Fruit fly (Drosophila melanogaster): Measurements from ENCODE around the gene ranshi.

The ranshi gene

DNA sequence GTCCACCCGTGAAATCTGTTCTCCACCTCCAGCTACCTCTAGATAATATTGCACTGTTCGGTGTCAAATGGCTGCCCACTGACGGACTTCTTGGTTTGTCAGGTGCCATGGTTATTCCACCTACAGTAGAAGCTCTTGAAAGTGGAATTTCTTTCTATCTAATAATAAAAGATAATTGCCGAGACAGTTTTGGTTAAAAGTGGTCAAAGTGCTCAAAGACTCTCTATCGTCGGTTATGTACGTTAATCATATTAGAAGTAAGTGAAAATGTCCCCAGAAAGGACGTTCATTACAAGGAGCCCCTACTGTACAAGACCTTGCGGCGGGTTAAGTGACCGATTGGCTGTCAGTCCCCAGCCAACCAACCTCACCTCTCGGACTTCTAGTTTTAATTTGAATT lies 14.7 kb upstream of the ranshi start (continued):
- TF ChIP-seq Med (GFP tag) = peak; percentile 52
- no peak for TF ChIP-seq D19B (GFP tag; optimal IDR thresholded peaks at IDR 0.05)
- TF ChIP-seq HLH3B (GFP tag; IDR thresholded peaks at IDR 0.05) = peak; percentile 57; the same call in 1 of the 2 replicates
- no peak for TF ChIP-seq CG17186 (GFP tag; optimal IDR thresholded peaks at IDR 0.05)
- TF ChIP-seq E2f2 (GFP tag; IDR thresholded peaks at IDR 0.05) = 0 out of 2 replicates have a peak, but pooled peaks have one; percentile 31
- no peak for TF ChIP-seq CG13775 (GFP tag; optimal IDR thresholded peaks at IDR 0.05)
- peak; percentile 9 for TF ChIP-seq CG10543 (GFP tag; optimal IDR thresholded peaks at IDR 0.05)
- no peak for TF ChIP-seq inv (GFP tag; IDR thresholded peaks at IDR 0.05; ENCODE audit: partially characterized antibody)
- TF ChIP-seq Rx (GFP tag; IDR thresholded peaks at IDR 0.05) = no peak
- TF ChIP-seq CG2120 (GFP tag; optimal IDR thresholded peaks at IDR 0.05) = peak; percentile 63
- TF ChIP-seq Dbx (GFP tag; IDR thresholded peaks at IDR 0.05) = no peak
- no peak for TF ChIP-seq pros (GFP tag; optimal IDR thresholded peaks at IDR 0.05)
- TF ChIP-seq Hsf (GFP tag; optimal IDR thresholded peaks at IDR 0.05) = peak; percentile 46
- no peak for TF ChIP-seq B-H2 (GFP tag; optimal IDR thresholded peaks at IDR 0.05)
- no peak for TF ChIP-seq tll (GFP tag; optimal IDR thresholded peaks at IDR 0.05)
- no peak for TF ChIP-seq sc (optimal IDR thresholded peaks at IDR 0.05)
- TF ChIP-seq sc (GFP tag; optimal IDR thresholded peaks at IDR 0.05) = no peak
- TF ChIP-seq CG18764 (GFP tag; optimal IDR thresholded peaks at IDR 0.05) = peak; percentile 7
- no peak for TF ChIP-seq CG15514 (GFP tag; optimal IDR thresholded peaks at IDR 0.05)
- no peak for TF ChIP-seq Deaf1 (tag; optimal IDR thresholded peaks at IDR 0.05)
- no peak for TF ChIP-seq zen2 (GFP tag; IDR thresholded peaks at IDR 0.05; ENCODE audit: partially characterized antibody)
- no peak for TF ChIP-seq HLHmδ (GFP tag; optimal IDR thresholded peaks at IDR 0.05)
- TF ChIP-seq cwo (GFP tag; optimal IDR thresholded peaks at IDR 0.05) = no peak
- no peak for TF ChIP-seq D19A (tag; optimal IDR thresholded peaks at IDR 0.05)
- TF ChIP-seq trh (GFP tag; optimal IDR thresholded peaks at IDR 0.05) = no peak
- TF ChIP-seq CG31388 (GFP tag; optimal IDR thresholded peaks at IDR 0.05) = no peak
- no peak for TF ChIP-seq Dip2 (GFP tag; IDR thresholded peaks at IDR 0.05)
- no peak for TF ChIP-seq sim (GFP tag; IDR thresholded peaks at IDR 0.05)
- 0 out of 3 replicates have a peak, but pooled peaks have one; percentile 21 for TF ChIP-seq H15 (GFP tag; IDR thresholded peaks at IDR 0.05)
- TF ChIP-seq NC2α (GFP tag; optimal IDR thresholded peaks at IDR 0.05) = no peak
- peak; percentile 58 for TF ChIP-seq Antp (GFP tag; optimal IDR thresholded peaks at IDR 0.05)
- TF ChIP-seq Spps (tag; optimal IDR thresholded peaks at IDR 0.05) = no peak
- TF ChIP-seq Ssrp (tag; optimal IDR thresholded peaks at IDR 0.05) = peak; percentile 25
- TF ChIP-seq CG6272 (GFP tag; IDR thresholded peaks at IDR 0.05) = no peak
- no peak for TF ChIP-seq Sin3A (optimal IDR thresholded peaks at IDR 0.05)
- TF ChIP-seq NFAT (GFP tag; IDR thresholded peaks at IDR 0.05) = no peak
- TF ChIP-seq fd96Cb (tag; optimal IDR thresholded peaks at IDR 0.05) = no peak
- no peak for TF ChIP-seq CG10959 (GFP tag; IDR thresholded peaks at IDR 0.05)
- no peak for TF ChIP-seq pb (GFP tag; optimal IDR thresholded peaks at IDR 0.05)
- no peak for TF ChIP-seq CG8290 (GFP tag; optimal IDR thresholded peaks at IDR 0.05)
- peak in 1 of 2 experiments; percentile 23 for TF ChIP-seq CG8290 (tag; optimal IDR thresholded peaks at IDR 0.05)
- TF ChIP-seq nerfin-2 (GFP tag; IDR thresholded peaks at IDR 0.05; ENCODE audit: partially characterized antibody) = no peak
- no peak for TF ChIP-seq Kr (GFP tag; optimal IDR thresholded peaks at IDR 0.05)
- TF ChIP-seq unpg (GFP tag; optimal IDR thresholded peaks at IDR 0.05) = peak; percentile 65
- peak; percentile 59 for TF ChIP-seq vvl (GFP tag; IDR thresholded peaks at IDR 0.05)
- no peak for TF ChIP-seq sens-2 (GFP tag; IDR thresholded peaks at IDR 0.05)
- no peak for TF ChIP-seq Scr (GFP tag; IDR thresholded peaks at IDR 0.05; ENCODE audit: partially characterized antibody)
- TF ChIP-seq CG13894 (tag; optimal IDR thresholded peaks at IDR 0.05) = no peak
- TF ChIP-seq Nf-YC (tag; optimal IDR thresholded peaks at IDR 0.05) = peak; percentile 5
- TF ChIP-seq CG15011 (GFP tag; optimal IDR thresholded peaks at IDR 0.05) = no peak
- TF ChIP-seq CG2875 (GFP tag; optimal IDR thresholded peaks at IDR 0.05) = no peak
- peak; percentile 45 for TF ChIP-seq CG10366 (GFP tag; IDR thresholded peaks at IDR 0.05)

All from whole organism, embryonic.